Worm (Caenorhabditis elegans) whole organism, late embryonic: ENCODE results near the gene tmem-24.
A peak's percentile ranks its signal among the peaks of the same experiment; 100 is the strongest.

Experiments used
- C38D4.7 ChIP-seq: fragments of 200-800 bp; sonication (Bioruptor generic); optimal IDR thresholded peaks from 2 replicates; lab custom pipeline; 2018; ENCODE audit warnings: mild to moderate bottlenecking, missing genetic modification characterization, moderate library complexity, missing compliant biosample characterization
- F13H6.1 ChIP-seq: sonication (generic microtip); optimal IDR thresholded peaks from 2 replicates; lab custom pipeline; 2016; ENCODE audit warnings: missing genetic modification characterization, missing compliant biosample characterization
- K09A11.1 ChIP-seq: sonication (generic microtip); optimal IDR thresholded peaks from 2 replicates; lab custom pipeline; 2017; ENCODE audit warnings: antibody characterized with exemption, mild to moderate bottlenecking, missing genetic modification characterization, missing compliant biosample characterization; ENCODE audit not compliant: insufficient read depth
- T23F11.4 ChIP-seq: fragments of 200-800 bp; sonication (Bioruptor generic); optimal IDR thresholded peaks from 2 replicates; lab custom pipeline; 2018; ENCODE audit warnings: mild to moderate bottlenecking, missing genetic modification characterization, missing compliant biosample characterization
- Y22D7AL.16 ChIP-seq: sonication (generic microtip); optimal IDR thresholded peaks from 2 replicates; lab custom pipeline; 2016; ENCODE audit warnings: missing genetic modification characterization, missing compliant biosample characterization
- ceh-22 ChIP-seq: sonication (generic microtip); optimal IDR thresholded peaks from 2 replicates; lab custom pipeline; 2017; ENCODE audit warnings: missing biosample characterization, missing genetic modification characterization
- ceh-24 ChIP-seq: sonication (generic microtip); optimal IDR thresholded peaks from 2 replicates; lab custom pipeline; 2016; ENCODE audit warnings: mild to moderate bottlenecking, missing genetic modification characterization, missing compliant biosample characterization
- ceh-31 ChIP-seq: sonication (generic microtip); optimal IDR thresholded peaks from 2 replicates; lab custom pipeline; 2016; ENCODE audit warnings: missing genetic modification characterization, missing compliant biosample characterization
- ceh-6 ChIP-seq: fragments of 200-800 bp; sonication (Bioruptor generic); optimal IDR thresholded peaks from 2 replicates; lab custom pipeline; 2018; ENCODE audit warnings: mild to moderate bottlenecking, missing genetic modification characterization, missing compliant biosample characterization
- che-1 ChIP-seq: sonication (generic microtip); optimal IDR thresholded peaks from 2 replicates; lab custom pipeline; 2016; ENCODE audit warnings: mild to moderate bottlenecking, missing genetic modification characterization, missing compliant biosample characterization
- dve-1 ChIP-seq: sonication (generic microtip); optimal IDR thresholded peaks from 2 replicates; lab custom pipeline; 2017; ENCODE audit warnings: antibody characterized with exemption, mild to moderate bottlenecking, missing genetic modification characterization, missing compliant biosample characterization
- elt-2 ChIP-seq: sonication (generic microtip); optimal IDR thresholded peaks from 2 replicates; lab custom pipeline; 2016; ENCODE audit warnings: missing genetic modification reagents, missing genetic modification characterization, missing compliant biosample characterization
- eyg-1 ChIP-seq: sonication (generic microtip); optimal IDR thresholded peaks from 2 replicates; lab custom pipeline; 2016; ENCODE audit warnings: missing genotype, missing genetic modification characterization, missing compliant biosample characterization
- gmeb-2 ChIP-seq: sonication (generic microtip); optimal IDR thresholded peaks from 2 replicates; lab custom pipeline; 2016; ENCODE audit warnings: missing genetic modification characterization, inconsistent platforms, missing compliant biosample characterization
- hlh-13 ChIP-seq: fragments of 200-800 bp; sonication (Bioruptor generic); optimal IDR thresholded peaks from 2 replicates; lab custom pipeline; 2018; ENCODE audit warnings: mild to moderate bottlenecking, missing genetic modification characterization, missing compliant biosample characterization
- hlh-15 ChIP-seq: sonication (generic microtip); optimal IDR thresholded peaks from 2 replicates; lab custom pipeline; 2016; ENCODE audit warnings: missing genetic modification characterization, missing compliant biosample characterization
- hlh-8 ChIP-seq: sonication (generic microtip); optimal IDR thresholded peaks from 2 replicates; lab custom pipeline; 2016; ENCODE audit warnings: missing genotype, missing genetic modification characterization, missing compliant biosample characterization
- lim-6 ChIP-seq: sonication (generic microtip); optimal IDR thresholded peaks from 2 replicates; lab custom pipeline; 2016; ENCODE audit warnings: missing genetic modification characterization, missing compliant biosample characterization
- pax-1 ChIP-seq: fragments of 150-350 bp; optimal IDR thresholded peaks from 2 replicates; lab custom pipeline; 2014; ENCODE audit warnings: missing biosample characterization, missing genetic modification characterization
- pha-2 ChIP-seq: sonication (generic microtip); optimal IDR thresholded peaks from 2 replicates; lab custom pipeline; 2017; ENCODE audit warnings: mild to moderate bottlenecking, missing genetic modification characterization, missing compliant biosample characterization
- pha-4 ChIP-seq: fragments of 150-350 bp; optimal IDR thresholded peaks from 2 replicates; lab custom pipeline; 2018; ENCODE audit warnings: missing biosample characterization, missing genetic modification reagents, missing genetic modification characterization
- pqm-1 ChIP-seq: sonication (generic microtip); optimal IDR thresholded peaks from 2 replicates; lab custom pipeline; 2016; ENCODE audit warnings: missing genetic modification characterization, missing compliant biosample characterization
- pros-1 ChIP-seq: fragments of 150-350 bp; optimal IDR thresholded peaks from 2 replicates; lab custom pipeline; 2014; ENCODE audit warnings: missing biosample characterization, missing genetic modification reagents, missing genetic modification characterization
- ref-2 ChIP-seq: sonication (generic microtip); optimal IDR thresholded peaks from 2 replicates; lab custom pipeline; 2016; ENCODE audit warnings: missing genetic modification characterization, missing compliant biosample characterization
- rnt-1 ChIP-seq: sonication (generic microtip); optimal IDR thresholded peaks from 2 replicates; lab custom pipeline; 2016; ENCODE audit warnings: missing genetic modification characterization, missing compliant biosample characterization
- syd-9 ChIP-seq: sonication (generic microtip); optimal IDR thresholded peaks from 2 replicates; lab custom pipeline; 2016; ENCODE audit warnings: mild to moderate bottlenecking, missing genetic modification characterization, moderate library complexity, missing compliant biosample characterization
- tbx-2 ChIP-seq: sonication (generic microtip); optimal IDR thresholded peaks from 2 replicates; lab custom pipeline; 2016; ENCODE audit warnings: missing genetic modification characterization, missing compliant biosample characterization
- ttx-3 ChIP-seq: sonication (generic microtip); optimal IDR thresholded peaks from 2 replicates; lab custom pipeline; 2016; ENCODE audit warnings: missing genetic modification reagents, missing genetic modification characterization, missing compliant biosample characterization
- unc-3 ChIP-seq, 2 experiments: fragments of 200-800 bp in 1 of 2; sonication (Bioruptor generic) in 1 of 2; sonication (generic microtip) in 1 of 2; conservative IDR thresholded peaks in 1 of 2; optimal IDR thresholded peaks in 1 of 2; 2 replicates each; pipeline versions ENCODE4 v1.3.6 to Lab custom; 2016 to 2022; ENCODE audit warnings: missing compliant biosample characterization in 2 of 2, missing genetic modification characterization in 2 of 2, missing genetic modification reagents in 1 of 2
- unc-42 ChIP-seq: sonication (generic microtip); optimal IDR thresholded peaks from 2 replicates; lab custom pipeline; 2016; ENCODE audit warnings: missing genotype, missing genetic modification characterization, missing compliant biosample characterization
- unc-55 ChIP-seq: sonication (generic microtip); optimal IDR thresholded peaks from 2 replicates; lab custom pipeline; 2017; ENCODE audit warnings: missing biosample characterization, missing genetic modification reagents, missing genetic modification characterization

The tmem-24 gene

DNA sequence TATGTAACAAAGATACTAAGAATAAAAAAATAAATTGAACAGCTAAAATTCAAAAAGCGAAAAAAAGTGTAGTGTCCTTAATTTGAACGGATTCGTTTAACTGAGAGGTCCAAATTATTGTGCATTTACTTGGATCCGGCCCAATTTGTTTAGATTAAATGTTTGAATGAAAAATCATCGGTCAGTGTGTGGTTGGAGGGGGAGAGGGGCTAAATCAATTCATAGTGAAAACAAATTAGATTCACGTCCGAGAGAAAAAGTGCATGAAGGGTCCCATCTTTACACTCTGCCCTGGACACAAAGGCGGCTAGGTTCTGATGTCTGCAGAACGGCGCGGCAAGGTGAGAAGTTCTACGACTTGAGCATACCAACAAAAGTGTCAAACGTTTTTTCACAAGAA, 25.9 kb downstream of the tmem-24 start:
- TF ChIP-seq ttx-3 (tag; lab: Kevin White, UChicago): no peak
- TF ChIP-seq unc-42 (tag; lab: Kevin White, UChicago): peak; percentile 87

- no peak for TF ChIP-seq hlh-13 (GFP tag; lab: Kevin White, UChicago)
- no peak for TF ChIP-seq ref-2
- TF ChIP-seq ceh-31 (tag; lab: Kevin White, UChicago): no peak
- TF ChIP-seq ceh-22 (tag; lab: Kevin White, UChicago): no peak
- no peak for TF ChIP-seq gmeb-2
- TF ChIP-seq rnt-1 (tag; lab: Kevin White, UChicago): no peak
- TF ChIP-seq Y22D7AL.16 (tag; lab: Kevin White, UChicago): no peak
- no peak for TF ChIP-seq dve-1 (tag; lab: Kevin White, UChicago)
- TF ChIP-seq hlh-8: no peak
- TF ChIP-seq syd-9 (tag; lab: Kevin White, UChicago): no peak
- no peak for TF ChIP-seq ceh-6 (GFP tag; lab: Kevin White, UChicago)
- no peak for TF ChIP-seq pha-4 (tag; lab: Kevin White, UChicago)
- TF ChIP-seq pha-2 (tag; lab: Kevin White, UChicago): no peak
- no peak for TF ChIP-seq tbx-2 (tag; lab: Kevin White, UChicago)
- TF ChIP-seq eyg-1 (tag; lab: Kevin White, UChicago): no peak
- no peak for TF ChIP-seq unc-55
- no peak for TF ChIP-seq lim-6 (tag; lab: Kevin White, UChicago)
- no peak for TF ChIP-seq unc-3 (GFP tag; conservative IDR thresholded peaks at IDR 0.05; lab: Robert Waterston, UW)
- no peak for TF ChIP-seq unc-3 (tag; optimal IDR thresholded peaks at IDR 0.05; lab: Kevin White, UChicago)
Measured at ce11 chrX:3617218-3617617, 27.5 kb downstream of the tmem-24 start, which contains the start of gene del-9. TSS of gene del-9 (minus strand) at chrX:3617318.

ce11 chrX:3613665-3614064, 31.0 kb downstream of the tmem-24 start:
- TF ChIP-seq elt-2 (tag; lab: Kevin White, UChicago) (peak; percentile 78), pax-1 (tag; lab: Kevin White, UChicago) (no peak)
- TF ChIP-seq, all 69 proteins: peak for 1

DNA sequence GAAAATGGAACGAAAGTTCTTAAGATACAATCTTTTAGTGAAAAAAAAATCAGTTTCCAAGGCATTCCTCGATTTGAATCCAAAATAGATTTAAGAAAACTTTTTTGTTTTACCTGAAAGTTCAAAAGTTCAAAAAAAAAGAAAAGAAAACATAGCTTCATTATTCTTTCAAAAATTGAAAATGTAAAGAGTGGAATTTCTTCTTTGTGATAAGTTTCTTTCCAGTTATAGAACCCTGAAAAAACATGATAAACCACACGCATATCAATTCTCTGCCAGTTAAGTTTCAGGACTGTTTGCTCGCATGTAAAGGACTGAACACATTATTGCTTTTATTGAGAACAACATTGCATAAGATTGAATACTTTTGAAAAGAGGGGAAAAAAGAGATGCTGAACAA, 33.0 kb downstream of the tmem-24 start:
- TF ChIP-seq C38D4.7 (GFP tag; lab: Kevin White, UChicago): no peak
- no peak for TF ChIP-seq F13H6.1 (tag; lab: Kevin White, UChicago)
- no peak for TF ChIP-seq T23F11.4
- TF ChIP-seq unc-42 (tag; lab: Kevin White, UChicago): no peak
- no peak for TF ChIP-seq elt-2 (tag; lab: Kevin White, UChicago)
- no peak for TF ChIP-seq ceh-24 (tag; lab: Kevin White, UChicago)
- TF ChIP-seq syd-9 (tag; lab: Kevin White, UChicago): no peak

- no peak for TF ChIP-seq che-1 (tag; lab: Kevin White, UChicago)
Measured at ce11 chrX:3611042-3611623, 33.6 kb downstream of the tmem-24 start, which contains the start of gene C18B2.5. TSS of gene C18B2.5 (minus strand) at chrX:3611092.

- TF ChIP-seq hlh-15 (tag; lab: Kevin White, UChicago) (no peak), pqm-1 (tag; lab: Kevin White, UChicago) (no peak), K09A11.1 (tag; lab: Kevin White, UChicago) (no peak), pros-1 (tag; lab: Kevin White, UChicago) (no peak)
- TF ChIP-seq, all 69 proteins: peak for 0
Measured at ce11 chrX:3610442-3610841, 34.3 kb downstream of the tmem-24 start.
